Worm (Caenorhabditis elegans) whole organism, L4 larva: ENCODE results near the gene Y27F2A.10.

Experiments
- ZK337.2 ChIP-seq: fragments of 200-800 bp; sonication (Bioruptor generic); IDR thresholded peaks from 2 replicates; pipeline ENCODE4 v1.3.6; 2022; ENCODE audit warnings: missing genetic modification reagents, missing genetic modification characterization, missing compliant biosample characterization
- ZK546.5 ChIP-seq, 2 experiments: sonication (generic microtip); optimal IDR thresholded peaks; 2 replicates each; lab custom pipeline; 2017; ENCODE audit warnings: missing biosample characterization in 2 of 2, missing genetic modification characterization in 2 of 2
- ama-1 ChIP-seq: fragments of 150-350 bp; optimal IDR thresholded peaks from 2 replicates; lab custom pipeline; 2014; ENCODE audit warnings: inconsistent platforms, mixed read lengths
- fkh-10 ChIP-seq: fragments of 150-350 bp; optimal IDR thresholded peaks from 2 replicates; lab custom pipeline; 2014; ENCODE audit warnings: missing biosample characterization, missing genetic modification reagents, missing genetic modification characterization
- hlh-11 ChIP-seq: fragments of 200-800 bp; sonication (Bioruptor generic); optimal IDR thresholded peaks from 2 replicates; lab custom pipeline; 2018; ENCODE audit warnings: mild to moderate bottlenecking, missing genetic modification characterization, missing compliant biosample characterization
- lin-29 ChIP-seq: fragments of 200-800 bp; sonication (Bioruptor generic); IDR thresholded peaks from 2 replicates; pipeline ENCODE4 v1.3.6; 2022; ENCODE audit warnings: missing genetic modification reagents, missing genetic modification characterization, missing compliant biosample characterization
- nhr-111 ChIP-seq: fragments of 200-800 bp; sonication (Bioruptor generic); optimal IDR thresholded peaks from 2 replicates; lab custom pipeline; 2018; ENCODE audit warnings: mild to moderate bottlenecking, missing genetic modification characterization, missing compliant biosample characterization
- nhr-77 ChIP-seq: fragments of 150-350 bp; optimal IDR thresholded peaks from 2 replicates; lab custom pipeline; 2014; ENCODE audit warnings: missing biosample characterization, missing genetic modification characterization
- skn-1 ChIP-seq: fragments of 150-350 bp; optimal IDR thresholded peaks from 2 replicates; lab custom pipeline; 2014; ENCODE audit warnings: missing biosample characterization, missing genetic modification characterization
- snpc-4 ChIP-seq: fragments of 150-350 bp; optimal IDR thresholded peaks from 2 replicates; lab custom pipeline; 2014; ENCODE audit warnings: missing biosample characterization, missing genetic modification characterization
- unc-62 ChIP-seq, 3 experiments: fragments of 150-350 bp in 1 of 3; sonication (generic microtip); optimal IDR thresholded peaks in 2 of 3; peaks in 1 of 3; 1 replicate in 1 of 3; 2 replicates in 2 of 3; lab custom pipeline; 2014 to 2017; ENCODE audit warnings: missing biosample characterization in 3 of 3, missing genetic modification characterization in 3 of 3, missing genetic modification reagents in 3 of 3, missing genotype in 1 of 3
- zip-11 ChIP-seq: fragments of 200-800 bp; sonication (Bioruptor generic); IDR thresholded peaks from 2 replicates; pipeline ENCODE4 v1.3.6; 2022; ENCODE audit warnings: missing genetic modification characterization, missing compliant biosample characterization
- zip-2 ChIP-seq: fragments of 150-350 bp; optimal IDR thresholded peaks from 2 replicates; lab custom pipeline; 2014; ENCODE audit warnings: missing biosample characterization, missing genetic modification characterization
- ztf-11 ChIP-seq: fragments of 150-350 bp; optimal IDR thresholded peaks from 2 replicates; lab custom pipeline; 2014; ENCODE audit warnings: missing biosample characterization, missing genetic modification characterization

- TF ChIP-seq unc-62 (GFP tag; optimal IDR thresholded peaks at IDR 0.05 in 1 of 2; lab: Kevin White, UChicago) (peak in 1 of 2 experiments; percentile 56), unc-62 (tag; optimal IDR thresholded peaks at IDR 0.05; lab: Kevin White, UChicago) (no peak), snpc-4 (tag; lab: Kevin White, UChicago) (no peak), ZK337.2 (GFP tag; lab: Robert Waterston, UW) (no peak), fkh-10 (GFP tag; lab: Kevin White, UChicago) (no peak), ZK546.5 (tag; optimal IDR thresholded peaks at IDR 0.05; lab: Kevin White, UChicago) (no peak), zip-11 (GFP tag; lab: Robert Waterston, UW) (no peak), hlh-11 (tag; lab: Kevin White, UChicago) (no peak), lin-29 (no peak), nhr-111 (GFP tag; lab: Kevin White, UChicago) (no peak), skn-1 (tag; lab: Kevin White, UChicago) (no peak), nhr-77 (tag; lab: Kevin White, UChicago) (no peak), zip-2 (tag; lab: Kevin White, UChicago) (no peak), ztf-11 (tag; lab: Kevin White, UChicago) (no peak), ama-1 (no peak)
Observed at ce11 chrII:3210365-3210764, 38.3 kb upstream of the Y27F2A.10 start, which contains the start of gene ZC239.5.
